Fruit fly (Drosophila melanogaster): Measurements from ENCODE around the gene CG13078.

Gene CG13078

DNA sequence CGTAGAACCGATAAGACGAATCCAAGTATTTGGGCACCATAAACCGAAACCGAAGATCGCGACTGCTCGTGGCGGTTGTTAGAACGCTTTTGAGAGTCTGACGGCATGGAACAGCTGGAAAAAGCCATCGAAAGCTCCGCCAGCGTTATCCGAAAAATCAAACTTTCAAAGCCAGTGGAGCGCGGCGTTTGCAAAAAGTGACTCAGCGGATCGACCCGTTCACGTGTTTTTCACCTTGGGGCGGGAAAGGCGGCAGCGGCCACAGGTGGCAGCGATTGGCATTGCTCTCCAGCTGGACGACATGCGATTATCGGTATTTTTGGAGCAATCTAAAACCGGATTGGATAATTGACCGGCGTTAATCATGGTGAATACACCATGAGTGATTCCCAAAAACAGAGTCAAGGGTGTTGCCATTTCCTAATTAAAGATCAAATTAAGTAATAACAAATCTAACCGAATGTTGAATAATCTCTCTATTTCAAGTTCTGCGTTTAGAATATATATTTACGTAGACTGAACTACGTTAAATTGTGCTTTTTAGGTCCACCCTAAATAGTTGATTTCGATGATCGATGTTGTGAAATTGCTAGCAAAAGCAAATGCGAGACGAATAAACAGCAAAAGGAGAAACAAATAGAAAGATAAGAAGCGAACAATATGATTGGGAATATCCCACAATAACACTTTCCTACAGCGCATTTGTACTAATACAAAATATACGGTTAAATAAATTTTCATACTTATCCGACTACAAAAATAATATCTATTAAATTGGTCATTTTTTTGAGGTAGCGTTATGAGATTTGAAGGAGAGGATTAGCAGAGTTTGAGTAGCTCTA, 16.6 kb upstream of the CG13078 start, which contains the start of gene CG10337 (continued):
- TF ChIP-seq CG6175 (GFP tag; IDR thresholded peaks at IDR 0.05) (peak; percentile 39; the same call in 1 of the 3 replicates), mld (GFP tag; IDR thresholded peaks at IDR 0.05; ENCODE audit: partially characterized antibody) (no peak), CG12219 (GFP tag; optimal IDR thresholded peaks at IDR 0.05) (peak; percentile 29), CG3407 (GFP tag; optimal IDR thresholded peaks at IDR 0.05) (no peak), CG8290 (GFP tag; optimal IDR thresholded peaks at IDR 0.05) (no peak), CG8290 (tag; optimal IDR thresholded peaks at IDR 0.05) (peak in 1 of 2 experiments; percentile 77), CG8388 (GFP tag; optimal IDR thresholded peaks at IDR 0.05) (peak; percentile 6), CG7556 (GFP tag; optimal IDR thresholded peaks at IDR 0.05) (peak; percentile 70), Hand (GFP tag; optimal IDR thresholded peaks at IDR 0.05) (peak; percentile 65), prd (optimal IDR thresholded peaks at IDR 0.05) (no peak), prd (GFP tag; IDR thresholded peaks at IDR 0.05) (no peak; the same call in 2 of the 3 replicates), CG13424 (tag; optimal IDR thresholded peaks at IDR 0.05) (peak; percentile 56), Sin3A (optimal IDR thresholded peaks at IDR 0.05) (no peak), CG15696 (tag; optimal IDR thresholded peaks at IDR 0.05) (peak; percentile 19), CG11085 (GFP tag; IDR thresholded peaks at IDR 0.05) (0 out of 2 replicates have a peak, but pooled peaks have one; percentile 26), B-H2 (GFP tag; optimal IDR thresholded peaks at IDR 0.05) (peak; percentile 14), CG2875 (GFP tag; optimal IDR thresholded peaks at IDR 0.05) (peak; percentile 22), exex (tag; optimal IDR thresholded peaks at IDR 0.05) (peak; percentile 69), Ets65A (GFP tag) (peak; percentile 25), nmo (GFP tag; optimal IDR thresholded peaks at IDR 0.05) (peak; percentile 8), CG10209 (GFP tag; optimal IDR thresholded peaks at IDR 0.05) (peak; percentile 38), CG6272 (GFP tag; IDR thresholded peaks at IDR 0.05) (no peak), mirr (GFP tag; optimal IDR thresholded peaks at IDR 0.05) (peak; percentile 42), CG17359 (tag; optimal IDR thresholded peaks at IDR 0.05) (peak; percentile 42), nom (GFP tag; optimal IDR thresholded peaks at IDR 0.05) (peak; percentile 79), ac (GFP tag; optimal IDR thresholded peaks at IDR 0.05) (no peak), ap (GFP tag; IDR thresholded peaks at IDR 0.05) (no peak), Dad (GFP tag; optimal IDR thresholded peaks at IDR 0.05) (no peak), CG31441 (GFP tag; IDR thresholded peaks at IDR 0.05) (peak; percentile 16; the same call in 1 of the 2 replicates), CG12155 (GFP tag; optimal IDR thresholded peaks at IDR 0.05) (peak; percentile 16), CG6254 (GFP tag; optimal IDR thresholded peaks at IDR 0.05) (no peak), CkIIα-i1 (GFP tag; IDR thresholded peaks at IDR 0.05) (no peak), eve (GFP tag; optimal IDR thresholded peaks at IDR 0.05) (peak in 1 of 2 experiments; percentile 72), CG17912 (GFP tag; optimal IDR thresholded peaks at IDR 0.05) (no peak), CG10431 (GFP tag; optimal IDR thresholded peaks at IDR 0.05) (peak; percentile 19), Camta (GFP tag; optimal IDR thresholded peaks at IDR 0.05) (no peak), CG17385 (GFP tag; optimal IDR thresholded peaks at IDR 0.05) (peak; percentile 60), HmgZ (tag; optimal IDR thresholded peaks at IDR 0.05) (peak; percentile 18), ftz-f1 (GFP tag; optimal IDR thresholded peaks at IDR 0.05) (peak; percentile 61), HmgD (GFP tag; optimal IDR thresholded peaks at IDR 0.05) (no peak), sqz (GFP tag; optimal IDR thresholded peaks at IDR 0.05) (peak; percentile 35), CG11456 (GFP tag; IDR thresholded peaks at IDR 0.05) (no peak), grn (GFP tag; optimal IDR thresholded peaks at IDR 0.05) (peak; percentile 31), Ada2b (GFP tag; IDR thresholded peaks at IDR 0.05) (peak; percentile 55), Jarid2 (GFP tag; optimal IDR thresholded peaks at IDR 0.05) (peak; percentile 8), tx (GFP tag; optimal IDR thresholded peaks at IDR 0.05) (peak; percentile 39), CG4617 (GFP tag; optimal IDR thresholded peaks at IDR 0.05; ENCODE audit: borderline replicate concordance) (peak; percentile 35), en (GFP tag; optimal IDR thresholded peaks at IDR 0.05) (no peak), Asciz (GFP tag; optimal IDR thresholded peaks at IDR 0.05) (peak; percentile 36), Rx (GFP tag; IDR thresholded peaks at IDR 0.05) (no peak)
